Worm (Caenorhabditis elegans) whole organism, young adult: ENCODE data around the gene pas-2.

Source experiments
- B0035.1 ChIP-seq: sonication (generic microtip); optimal IDR thresholded peaks from 2 replicates; lab custom pipeline; 2016; ENCODE audit warnings: missing genetic modification characterization, mild to moderate bottlenecking, missing compliant biosample characterization, missing genotype, missing genetic modification reagents
- F33H1.4 ChIP-seq: fragments of 200-800 bp; sonication (Bioruptor generic); IDR thresholded peaks from 2 replicates; pipeline ENCODE4 v1.3.6; 2022; ENCODE audit warnings: missing genetic modification reagents, missing genetic modification characterization, missing compliant biosample characterization
- F49E8.2 ChIP-seq: sonication (generic microtip); optimal IDR thresholded peaks from 3 replicates; lab custom pipeline; 2017; ENCODE audit warnings: missing genetic modification characterization, mild to moderate bottlenecking, missing compliant biosample characterization, antibody characterized with exemption, moderate library complexity; ENCODE audit not compliant: insufficient read depth
- F57A8.1 ChIP-seq: fragments of 200-800 bp; sonication (Bioruptor generic); optimal IDR thresholded peaks from 2 replicates; lab custom pipeline; 2018; ENCODE audit warnings: mild to moderate bottlenecking, missing genetic modification characterization, moderate library complexity, missing compliant biosample characterization
- T07F8.4 ChIP-seq: sonication (generic microtip); optimal IDR thresholded peaks from 2 replicates; lab custom pipeline; 2016; ENCODE audit warnings: mild to moderate bottlenecking, missing genetic modification characterization, moderate library complexity, missing compliant biosample characterization
- Y53G8AR.9 ChIP-seq: fragments of 200-800 bp; sonication (Bioruptor generic); conservative IDR thresholded peaks from 2 replicates; pipeline ENCODE4 v1.3.6; 2022; ENCODE audit warnings: missing genetic modification reagents, missing genetic modification characterization, missing compliant biosample characterization
- Y95B8A.8 ChIP-seq: fragments of 200-800 bp; sonication (Bioruptor generic); IDR thresholded peaks from 2 replicates; pipeline ENCODE4 v1.3.6; 2022; ENCODE audit warnings: missing genetic modification reagents, missing genetic modification characterization, missing compliant biosample characterization
- aptf-2 ChIP-seq: fragments of 200-800 bp; sonication (Bioruptor generic); conservative IDR thresholded peaks from 2 replicates; pipeline ENCODE4 v1.3.6; 2022; ENCODE audit warnings: missing genetic modification reagents, missing genetic modification characterization, missing compliant biosample characterization
- attf-3 ChIP-seq: fragments of 200-800 bp; sonication (Bioruptor generic); conservative IDR thresholded peaks from 2 replicates; pipeline ENCODE4 v1.3.6; 2022; ENCODE audit warnings: missing genetic modification reagents, missing genetic modification characterization, missing compliant biosample characterization
- ccch-3 ChIP-seq: fragments of 200-800 bp; sonication (Bioruptor generic); optimal IDR thresholded peaks from 2 replicates; lab custom pipeline; 2018; ENCODE audit warnings: mild to moderate bottlenecking, missing genetic modification characterization, missing compliant biosample characterization
- cebp-1 ChIP-seq, 2 experiments: fragments of 200-800 bp in 1 of 2; sonication (Bioruptor generic) in 1 of 2; sonication (generic microtip) in 1 of 2; IDR thresholded peaks in 1 of 2; optimal IDR thresholded peaks in 1 of 2; 2 replicates each; pipeline versions ENCODE4 v1.3.6 to Lab custom; 2017 to 2022; ENCODE audit warnings: missing compliant biosample characterization in 2 of 2, missing genetic modification characterization in 2 of 2, mild to moderate bottlenecking in 1 of 2, missing genetic modification reagents in 1 of 2, moderate library complexity in 1 of 2
- ceh-100 ChIP-seq: fragments of 200-800 bp; sonication (Bioruptor generic); IDR thresholded peaks from 2 replicates; pipeline ENCODE4 v1.3.6; 2022; ENCODE audit warnings: missing genetic modification reagents, missing genetic modification characterization, missing compliant biosample characterization
- ceh-91 ChIP-seq: fragments of 200-800 bp; sonication (Bioruptor generic); IDR thresholded peaks from 2 replicates; pipeline ENCODE4 v1.3.6; 2022; ENCODE audit warnings: missing genetic modification reagents, missing genetic modification characterization, missing compliant biosample characterization
- chd-7 ChIP-seq: sonication (generic microtip); optimal IDR thresholded peaks from 2 replicates; lab custom pipeline; 2016; ENCODE audit warnings: mild to moderate bottlenecking, missing genetic modification characterization, moderate library complexity, missing compliant biosample characterization
- egl-44 ChIP-seq: fragments of 200-800 bp; sonication (Bioruptor generic); IDR thresholded peaks from 2 replicates; pipeline ENCODE4 v1.3.6; 2022; ENCODE audit warnings: missing genetic modification reagents, missing genetic modification characterization, missing compliant biosample characterization
- ets-4 ChIP-seq: fragments of 200-800 bp; sonication (Bioruptor generic); optimal IDR thresholded peaks from 2 replicates; lab custom pipeline; 2018; ENCODE audit warnings: mild to moderate bottlenecking, missing genetic modification characterization, missing compliant biosample characterization
- him-1 ChIP-seq: sonication (generic microtip); optimal IDR thresholded peaks from 2 replicates; lab custom pipeline; 2016; ENCODE audit warnings: missing genotype, missing genetic modification reagents, missing genetic modification characterization, missing compliant biosample characterization
- lin-40 ChIP-seq: sonication (generic microtip); optimal IDR thresholded peaks from 2 replicates; lab custom pipeline; 2016; ENCODE audit warnings: missing genetic modification characterization, mild to moderate bottlenecking, missing compliant biosample characterization, missing genotype, missing genetic modification reagents
- madf-6 ChIP-seq: fragments of 200-800 bp; sonication (Bioruptor generic); IDR thresholded peaks from 2 replicates; pipeline ENCODE4 v1.3.6; 2022; ENCODE audit warnings: missing genetic modification reagents, missing genetic modification characterization, missing compliant biosample characterization
- mcd-1 ChIP-seq: fragments of 200-800 bp; sonication (Bioruptor generic); IDR thresholded peaks from 2 replicates; pipeline ENCODE4 v1.3.6; 2022; ENCODE audit warnings: missing genetic modification reagents, missing genetic modification characterization, missing compliant biosample characterization
- nhr-80 ChIP-seq: sonication (generic microtip); optimal IDR thresholded peaks from 2 replicates; lab custom pipeline; 2016; ENCODE audit warnings: missing genetic modification characterization, missing compliant biosample characterization
- nhr-90 ChIP-seq: sonication (generic microtip); optimal IDR thresholded peaks from 2 replicates; lab custom pipeline; 2016; ENCODE audit warnings: missing genotype, mild to moderate bottlenecking, missing genetic modification characterization, missing compliant biosample characterization
- pbrm-1 ChIP-seq: fragments of 200-800 bp; sonication (Bioruptor generic); IDR thresholded peaks from 2 replicates; pipeline ENCODE4 v1.3.6; 2022; ENCODE audit warnings: missing genetic modification reagents, missing genetic modification characterization, missing compliant biosample characterization
- sdz-38 ChIP-seq: sonication (generic microtip); optimal IDR thresholded peaks from 2 replicates; lab custom pipeline; 2016; ENCODE audit warnings: missing genotype, missing genetic modification characterization, missing compliant biosample characterization
- sptf-2 ChIP-seq: fragments of 200-800 bp; sonication (Bioruptor generic); optimal IDR thresholded peaks from 2 replicates; lab custom pipeline; 2018; ENCODE audit warnings: mild to moderate bottlenecking, missing genetic modification characterization, missing compliant biosample characterization
- tlf-1 ChIP-seq: fragments of 200-800 bp; sonication (Bioruptor generic); optimal IDR thresholded peaks from 2 replicates; lab custom pipeline; 2018; ENCODE audit warnings: mild to moderate bottlenecking, missing genetic modification characterization, missing compliant biosample characterization
- xnd-1 ChIP-seq: sonication (generic microtip); optimal IDR thresholded peaks from 2 replicates; lab custom pipeline; 2016; ENCODE audit warnings: missing genotype, missing genetic modification reagents, missing genetic modification characterization, missing compliant biosample characterization
- zim-3 ChIP-seq: sonication (generic microtip); optimal IDR thresholded peaks from 2 replicates; lab custom pipeline; 2017; ENCODE audit warnings: mild to moderate bottlenecking, missing genetic modification characterization, moderate library complexity, missing compliant biosample characterization
- ztf-6 ChIP-seq: fragments of 200-800 bp; sonication (Bioruptor generic); IDR thresholded peaks from 2 replicates; pipeline ENCODE4 v1.3.6; 2022; ENCODE audit warnings: missing genetic modification reagents, missing genetic modification characterization, missing compliant biosample characterization

Gene pas-2

DNA sequence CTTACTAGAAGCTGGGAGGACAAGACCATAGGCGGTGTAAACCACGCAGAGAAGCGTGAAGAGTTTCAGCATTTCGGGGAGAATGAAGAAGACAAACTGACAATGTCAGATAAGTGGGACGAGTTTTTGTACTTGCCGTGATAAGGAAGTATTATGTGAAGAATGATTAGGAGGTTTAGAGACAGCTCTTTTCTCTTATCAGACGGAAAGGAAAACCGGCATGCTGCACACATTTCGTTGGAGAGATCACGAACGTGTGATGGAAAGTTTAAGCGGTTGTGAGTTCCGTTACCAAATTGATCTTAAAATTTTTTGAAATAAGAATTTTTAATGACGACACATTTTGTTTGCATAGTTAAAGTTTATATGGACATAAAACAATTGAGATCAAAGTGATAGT is 19.5 kb upstream of the pas-2 start, which contains the start of gene F28H7.3:
TSS of gene F28H7.3 (minus strand) at position 159 of the 400 bp plus-strand sequence.
- no peak for TF ChIP-seq ccch-3 (GFP tag; lab: Kevin White, UChicago)
- TF ChIP-seq nhr-80 (tag; lab: Kevin White, UChicago) = peak; percentile 90

DNA sequence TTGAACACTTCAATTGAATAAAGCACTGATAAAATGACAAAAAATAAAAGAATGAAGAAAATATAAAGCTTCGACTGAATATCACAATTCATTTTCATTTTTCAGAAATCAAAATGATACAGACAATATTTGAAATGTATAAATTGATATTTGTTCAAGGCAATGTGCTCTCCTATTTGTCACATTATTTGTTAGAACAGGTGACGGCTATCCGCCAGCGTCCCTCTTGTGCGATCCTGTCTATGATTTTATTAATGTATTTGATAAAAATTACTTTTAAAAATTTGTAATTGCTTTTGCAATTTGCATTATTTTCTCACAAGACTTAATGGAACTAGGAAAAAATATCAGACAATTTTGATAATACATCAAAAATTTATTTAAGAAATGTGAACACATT is 16.1 kb upstream of the pas-2 start, which contains the start of gene F28H7.7:
TSS of gene F28H7.7 (minus strand) at position 101 of the 400 bp plus-strand sequence.
- TF ChIP-seq F49E8.2 (tag; lab: Kevin White, UChicago) (no peak), lin-40 (no peak), ceh-100 (GFP tag; lab: Robert Waterston, UW) (no peak), egl-44 (GFP tag; lab: Robert Waterston, UW) (no peak), Y95B8A.8 (no peak), ets-4 (GFP tag; lab: Kevin White, UChicago) (no peak), Y53G8AR.9 (GFP tag; lab: Robert Waterston, UW) (no peak)

DNA sequence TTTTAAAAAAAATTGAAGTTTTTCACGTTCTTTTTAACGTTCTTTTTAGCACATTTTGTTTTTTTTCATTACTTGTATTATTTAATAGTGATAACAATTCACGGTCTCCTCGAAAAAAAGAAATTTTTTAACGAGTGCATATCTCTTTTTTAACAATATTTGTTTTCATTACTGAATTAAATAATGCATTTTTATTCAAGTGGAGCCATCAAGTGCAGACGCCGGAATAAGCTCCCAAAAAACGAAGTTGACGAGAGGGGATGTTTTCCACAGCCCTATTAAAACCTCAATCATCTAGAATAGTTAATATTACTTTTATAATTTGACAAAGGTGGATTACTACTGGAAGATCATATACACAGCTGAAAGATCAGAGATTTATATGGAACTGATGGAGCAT is 13.5 kb upstream of the pas-2 start, which contains the start of gene irld-6:
TSS of gene irld-6 (minus strand) at position 101 of the 400 bp plus-strand sequence.
- TF ChIP-seq ceh-91 (GFP tag; lab: Robert Waterston, UW) (no peak), B0035.1 (tag; lab: Kevin White, UChicago) (no peak), T07F8.4 (tag; lab: Kevin White, UChicago) (no peak), pbrm-1 (GFP tag; lab: Robert Waterston, UW) (no peak), cebp-1 (GFP tag; IDR thresholded peaks at IDR 0.05; lab: Robert Waterston, UW) (no peak), cebp-1 (tag; optimal IDR thresholded peaks at IDR 0.05; lab: Kevin White, UChicago) (no peak), him-1 (tag; lab: Kevin White, UChicago) (no peak)

DNA sequence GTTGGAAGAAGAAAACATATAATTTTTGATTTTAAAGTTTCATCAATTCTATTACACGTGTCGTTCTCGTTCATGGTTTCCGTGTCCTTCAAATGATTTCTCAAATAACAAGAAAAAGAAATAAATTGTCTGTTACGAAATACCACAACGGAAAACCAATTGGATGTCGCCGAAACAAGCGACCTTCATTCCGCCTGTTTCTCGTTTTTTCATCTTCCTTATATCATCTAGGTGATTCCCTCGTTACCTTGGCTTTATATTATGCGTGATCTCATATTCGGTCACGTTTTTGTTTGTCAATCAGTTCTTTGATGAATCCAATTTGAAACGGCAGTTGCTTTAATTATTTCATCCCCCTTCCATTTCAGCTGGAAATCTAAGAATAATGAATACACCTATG is 13.0 kb upstream of the pas-2 start:
- no peak for TF ChIP-seq mcd-1 (GFP tag; lab: Robert Waterston, UW)
- no peak for TF ChIP-seq nhr-80 (tag; lab: Kevin White, UChicago)
- no peak for TF ChIP-seq nhr-90 (tag; lab: Kevin White, UChicago)
- peak; percentile 57; the same call in 1 of the 2 replicates for TF ChIP-seq cebp-1 (GFP tag; IDR thresholded peaks at IDR 0.05; lab: Robert Waterston, UW)
- no peak for TF ChIP-seq cebp-1 (tag; optimal IDR thresholded peaks at IDR 0.05; lab: Kevin White, UChicago)
- TF ChIP-seq ztf-6 (GFP tag; lab: Robert Waterston, UW) = no peak
- no peak for TF ChIP-seq xnd-1 (tag; lab: Kevin White, UChicago)
- TF ChIP-seq tlf-1 = no peak

DNA sequence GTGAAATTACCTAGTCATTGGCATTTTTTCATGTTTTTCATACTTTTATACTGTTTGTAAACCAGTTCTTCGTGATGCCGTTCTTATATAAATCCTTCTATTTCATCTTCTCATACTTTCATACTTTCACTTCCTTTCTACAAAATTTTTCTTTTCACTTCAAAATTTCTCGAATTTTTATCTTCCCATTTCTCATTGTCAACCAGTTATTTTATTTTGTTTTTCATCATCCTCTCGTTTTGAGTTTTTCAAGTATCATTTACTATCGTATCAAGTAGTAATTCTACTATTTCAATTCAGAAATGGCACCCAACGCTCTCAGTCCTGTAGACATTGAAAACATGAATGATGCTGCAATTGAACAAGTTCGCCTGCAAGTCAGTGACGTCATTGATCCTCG is 11.5 kb upstream of the pas-2 start, which contains the start of gene F28H7.8:
TSS of gene F28H7.8 (plus strand) at position 301 of the 400 bp plus-strand sequence.
- TF ChIP-seq F57A8.1 (no peak), attf-3 (no peak), madf-6 (no peak), pbrm-1 (GFP tag; lab: Robert Waterston, UW) (no peak), zim-3 (no peak), xnd-1 (tag; lab: Kevin White, UChicago) (no peak), sptf-2 (GFP tag; lab: Kevin White, UChicago) (no peak), aptf-2 (GFP tag; lab: Robert Waterston, UW) (no peak), F33H1.4 (GFP tag; lab: Robert Waterston, UW) (no peak), sdz-38 (tag; lab: Kevin White, UChicago) (no peak), chd-7 (tag; lab: Kevin White, UChicago) (no peak)
